Fruit fly (Drosophila melanogaster) whole organism, wandering third instar larva: ENCODE results near the gene Slu7.

ENCODE experiments used
- Abd-B ChIP-seq: fragments of >200 bp; optimal IDR thresholded peaks from 2 replicates; lab custom pipeline; 2017; ENCODE audit warnings: missing biosample characterization, missing genetic modification characterization
- CG32264 ChIP-seq: fragments of 200-800 bp; sonication (Bioruptor generic); optimal IDR thresholded peaks from 2 replicates; lab custom pipeline; 2016; ENCODE audit warnings: missing biosample characterization, missing genetic modification characterization
- CG9705 ChIP-seq: fragments of 200-800 bp; sonication (Bioruptor generic); optimal IDR thresholded peaks from 2 replicates; lab custom pipeline; 2018; ENCODE audit warnings: missing biosample characterization, mild to moderate bottlenecking, missing genetic modification characterization
- CrebA ChIP-seq: fragments of 200-800 bp; sonication (Bioruptor generic); optimal IDR thresholded peaks from 2 replicates; lab custom pipeline; 2016; ENCODE audit warnings: missing biosample characterization, mild to moderate bottlenecking, missing genetic modification characterization, borderline replicate concordance
- Dfd ChIP-seq: fragments of >200 bp; optimal IDR thresholded peaks from 2 replicates; lab custom pipeline; 2017; ENCODE audit warnings: missing biosample characterization, missing genetic modification characterization
- Dif ChIP-seq: fragments of 200-275, 200-300 bp; sonication (Bioruptor generic); optimal IDR thresholded peaks from 2 replicates; lab custom pipeline; 2018; ENCODE audit warnings: missing biosample characterization, missing genetic modification characterization; ENCODE audit not compliant: partially characterized antibody
- GATAd ChIP-seq: sonication (Bioruptor generic); optimal IDR thresholded peaks from 2 replicates; lab custom pipeline; 2016; ENCODE audit warnings: missing biosample characterization, missing genetic modification characterization
- HLH106 ChIP-seq: fragments of 200-800 bp; optimal IDR thresholded peaks from 3 replicates; lab custom pipeline; 2019; ENCODE audit warnings: missing biosample characterization, mild to moderate bottlenecking, missing genetic modification characterization, moderate library complexity
- Hnf4 ChIP-seq: fragments of 200-800 bp; sonication (Bioruptor generic); optimal IDR thresholded peaks from 2 replicates; lab custom pipeline; 2016; ENCODE audit warnings: missing biosample characterization, mild to moderate bottlenecking, missing genetic modification characterization
- Hr78 ChIP-seq: fragments of >200 bp; optimal IDR thresholded peaks from 2 replicates; lab custom pipeline; 2017; ENCODE audit warnings: missing biosample characterization, missing genetic modification characterization
- Hr83 ChIP-seq: fragments of 200-300 bp; sonication (Bioruptor generic); optimal IDR thresholded peaks from 2 replicates; lab custom pipeline; 2016; ENCODE audit warnings: missing biosample characterization, mild to moderate bottlenecking, missing genetic modification characterization, moderate library complexity; ENCODE audit not compliant: poor library complexity, severe bottlenecking
- Jra ChIP-seq: sonication (Bioruptor generic); optimal IDR thresholded peaks from 2 replicates; lab custom pipeline; 2016; ENCODE audit warnings: missing biosample characterization, missing genetic modification characterization
- Myc ChIP-seq: fragments of >200 bp; optimal IDR thresholded peaks from 2 replicates; lab custom pipeline; 2017
- N ChIP-seq: fragments of >200 bp; optimal IDR thresholded peaks from 2 replicates; lab custom pipeline; 2018; ENCODE audit warnings: missing biosample characterization, missing external identifiers, missing genetic modification characterization
- OdsH ChIP-seq: fragments of 200-800 bp; sonication (Bioruptor generic); optimal IDR thresholded peaks from 2 replicates; lab custom pipeline; 2016; ENCODE audit warnings: missing biosample characterization, mild to moderate bottlenecking, missing genetic modification characterization
- Rel ChIP-seq, 2 experiments: fragments of 200-800 bp; sonication (Bioruptor generic) in 1 of 2; optimal IDR thresholded peaks; 2 replicates in 1 of 2; 3 replicates in 1 of 2; lab custom pipeline; 2016 to 2019; ENCODE audit warnings: mild to moderate bottlenecking in 2 of 2, missing biosample characterization in 2 of 2, missing genetic modification characterization in 2 of 2, moderate library complexity in 1 of 2
- Sp1 ChIP-seq: fragments of 200-800 bp; sonication (Bioruptor generic); optimal IDR thresholded peaks from 3 replicates; lab custom pipeline; 2019; ENCODE audit warnings: missing biosample characterization, mild to moderate bottlenecking, missing genetic modification characterization, moderate library complexity
- Vsx2 ChIP-seq: fragments of 200-300, 225-300 bp; sonication (Bioruptor generic); optimal IDR thresholded peaks from 2 replicates; lab custom pipeline; 2018; ENCODE audit warnings: missing biosample characterization, missing genetic modification characterization; ENCODE audit not compliant: partially characterized antibody
- br ChIP-seq: fragments of 200-800 bp; sonication (Bioruptor generic); optimal IDR thresholded peaks from 2 replicates; lab custom pipeline; 2016; ENCODE audit warnings: missing biosample characterization, missing genetic modification characterization
- dl ChIP-seq, 2 experiments: fragments of 175-275, 200-275 bp in 1 of 2; fragments of 200-275 bp in 1 of 2; sonication (Bioruptor generic); optimal IDR thresholded peaks; lab custom pipeline; 2018; ENCODE audit warnings: mild to moderate bottlenecking in 2 of 2, missing biosample characterization in 2 of 2, missing genetic modification characterization in 2 of 2, moderate library complexity in 2 of 2; ENCODE audit not compliant: partially characterized antibody in 2 of 2, insufficient read depth in 1 of 2
- dsf ChIP-seq: sonication (Bioruptor generic); optimal IDR thresholded peaks from 2 replicates; lab custom pipeline; 2016; ENCODE audit warnings: missing biosample characterization, missing genetic modification characterization, borderline replicate concordance
- ey ChIP-seq: fragments of 200-800 bp; sonication (Bioruptor generic); optimal IDR thresholded peaks from 2 replicates; lab custom pipeline; 2016; ENCODE audit warnings: missing biosample characterization, missing genetic modification characterization
- foxo ChIP-seq, 2 experiments: fragments of 200-800 bp; sonication (Bioruptor generic); optimal IDR thresholded peaks; 2 replicates in 1 of 2; 3 replicates in 1 of 2; lab custom pipeline; 2016 to 2017; ENCODE audit warnings: missing biosample characterization in 2 of 2, missing genetic modification characterization in 2 of 2
- fru ChIP-seq: fragments of 200-800 bp; sonication (Bioruptor generic); optimal IDR thresholded peaks from 3 replicates; lab custom pipeline; 2016; ENCODE audit warnings: missing biosample characterization, mild to moderate bottlenecking, missing genetic modification characterization
- h ChIP-seq: fragments of 200-800 bp; sonication (Bioruptor generic); optimal IDR thresholded peaks from 3 replicates; lab custom pipeline; 2016; ENCODE audit warnings: missing biosample characterization, mild to moderate bottlenecking, missing genetic modification characterization
- jim ChIP-seq: fragments of 175-275, 200-325 bp; sonication (Bioruptor generic); optimal IDR thresholded peaks from 2 replicates; lab custom pipeline; 2016; ENCODE audit warnings: missing biosample characterization, mild to moderate bottlenecking, missing genetic modification characterization
- lola ChIP-seq: fragments of >200 bp; optimal IDR thresholded peaks from 2 replicates; lab custom pipeline; 2017; ENCODE audit warnings: missing biosample characterization, missing genetic modification characterization
- psq ChIP-seq: fragments of 200-800 bp; sonication (Bioruptor generic); optimal IDR thresholded peaks from 3 replicates; lab custom pipeline; 2017; ENCODE audit warnings: missing biosample characterization, mild to moderate bottlenecking, missing genetic modification characterization, moderate library complexity
- rgr ChIP-seq: fragments of 200-800 bp; sonication (Bioruptor generic); optimal IDR thresholded peaks from 3 replicates; lab custom pipeline; 2016; ENCODE audit warnings: missing biosample characterization, mild to moderate bottlenecking, missing genetic modification characterization
- sage ChIP-seq: fragments of 200-800 bp; sonication (Bioruptor generic); optimal IDR thresholded peaks from 2 replicates; lab custom pipeline; 2016; ENCODE audit warnings: missing biosample characterization, mild to moderate bottlenecking, missing genetic modification characterization
- sv ChIP-seq: fragments of 200-800 bp; sonication (Bioruptor generic); optimal IDR thresholded peaks from 3 replicates; lab custom pipeline; 2016; ENCODE audit warnings: missing biosample characterization, missing genetic modification characterization
- tai ChIP-seq: sonication (Bioruptor generic); optimal IDR thresholded peaks from 2 replicates; lab custom pipeline; 2016; ENCODE audit warnings: missing biosample characterization, missing genetic modification characterization
- usp ChIP-seq: fragments of >200 bp; optimal IDR thresholded peaks from 2 replicates; lab custom pipeline; 2017; ENCODE audit warnings: missing biosample characterization, missing genetic modification characterization
- woc ChIP-seq: sonication (Bioruptor generic); optimal IDR thresholded peaks from 2 replicates; lab custom pipeline; 2016; ENCODE audit warnings: missing biosample characterization, mild to moderate bottlenecking, missing genetic modification characterization

Gene Slu7

DNA sequence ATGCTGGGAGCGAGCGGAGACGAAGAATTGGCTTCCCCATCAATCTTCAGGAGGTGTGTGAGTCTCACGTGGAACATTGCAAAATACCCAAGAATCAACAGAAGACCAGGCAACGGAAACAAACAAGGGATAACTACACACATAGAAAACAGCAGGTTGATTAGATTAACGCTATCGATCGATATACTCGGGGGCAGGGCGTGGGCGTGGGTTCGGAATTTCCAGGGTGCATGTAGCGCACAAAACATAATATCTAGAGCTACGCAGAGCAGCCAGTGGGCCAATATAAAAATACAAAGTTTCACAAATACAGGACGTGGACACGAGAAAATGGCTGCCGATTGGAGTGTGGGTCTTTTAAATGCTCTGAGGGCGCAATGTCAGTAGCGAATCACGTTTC is 20.5 kb upstream of the Slu7 start:
- TF ChIP-seq N (GFP tag; lab: Kevin White, UChicago) (no peak), CG9705 (no peak), CG32264 (no peak), h (no peak), lola (GFP tag; lab: Kevin White, UChicago) (no peak), OdsH (GFP tag; lab: Kevin White, UChicago) (no peak), dl (GFP tag; optimal IDR thresholded peaks at IDR 0.05; lab: Kevin White, UChicago; ENCODE audit: insufficient read depth in 1 of 2, partially characterized antibody in 2 of 2) (no peak), dsf (GFP tag; lab: Kevin White, UChicago) (no peak), Dif (no peak), Hr83 (GFP tag; lab: Kevin White, UChicago) (no peak), foxo (GFP tag; optimal IDR thresholded peaks at IDR 0.05; lab: Kevin White, UChicago) (no peak), Dfd (GFP tag; lab: Kevin White, UChicago) (no peak), fru (no peak), CrebA (GFP tag; lab: Kevin White, UChicago) (no peak), Jra (GFP tag; lab: Kevin White, UChicago) (no peak), woc (GFP tag; lab: Kevin White, UChicago) (no peak), usp (GFP tag; lab: Kevin White, UChicago) (no peak), Abd-B (GFP tag; lab: Kevin White, UChicago) (no peak)

dm6 chr3R:29055710-29056109 is 16.8 kb upstream of the Slu7 start, which contains the start of gene Sirt7:
TSS of gene Sirt7 (plus strand) at chr3R:29055927.
- TF ChIP-seq psq (no peak), jim (no peak), Rel (GFP tag; optimal IDR thresholded peaks at IDR 0.05; lab: Kevin White, UChicago) (no peak), Rel (tag; optimal IDR thresholded peaks at IDR 0.05; lab: Kevin White, UChicago) (no peak), dl (GFP tag; optimal IDR thresholded peaks at IDR 0.05; lab: Kevin White, UChicago; ENCODE audit: insufficient read depth in 1 of 2, partially characterized antibody in 2 of 2) (no peak), HLH106 (tag; lab: Kevin White, UChicago) (peak; percentile 18), Myc (lab: Kevin White, UChicago) (no peak), Abd-B (GFP tag; lab: Kevin White, UChicago) (no peak), Sp1 (peak; percentile 63), sv (no peak), Vsx2 (GFP tag; lab: Kevin White, UChicago) (peak; percentile 72), foxo (GFP tag; optimal IDR thresholded peaks at IDR 0.05; lab: Kevin White, UChicago) (no peak), tai (GFP tag; lab: Kevin White, UChicago) (no peak), Jra (GFP tag; lab: Kevin White, UChicago) (no peak), Hr83 (GFP tag; lab: Kevin White, UChicago) (no peak)

dm6 chr3R:29054047-29054446 is 15.2 kb upstream of the Slu7 start, which contains the start of gene CG11843:
TSS of gene CG11843 (plus strand) at chr3R:29054347.
- TF ChIP-seq Myc (lab: Kevin White, UChicago) (no peak), sage (GFP tag; lab: Kevin White, UChicago) (no peak), rgr (no peak), jim (no peak), Vsx2 (GFP tag; lab: Kevin White, UChicago) (no peak), dsf (GFP tag; lab: Kevin White, UChicago) (no peak), tai (GFP tag; lab: Kevin White, UChicago) (no peak), br (GFP tag; lab: Kevin White, UChicago) (no peak)

DNA sequence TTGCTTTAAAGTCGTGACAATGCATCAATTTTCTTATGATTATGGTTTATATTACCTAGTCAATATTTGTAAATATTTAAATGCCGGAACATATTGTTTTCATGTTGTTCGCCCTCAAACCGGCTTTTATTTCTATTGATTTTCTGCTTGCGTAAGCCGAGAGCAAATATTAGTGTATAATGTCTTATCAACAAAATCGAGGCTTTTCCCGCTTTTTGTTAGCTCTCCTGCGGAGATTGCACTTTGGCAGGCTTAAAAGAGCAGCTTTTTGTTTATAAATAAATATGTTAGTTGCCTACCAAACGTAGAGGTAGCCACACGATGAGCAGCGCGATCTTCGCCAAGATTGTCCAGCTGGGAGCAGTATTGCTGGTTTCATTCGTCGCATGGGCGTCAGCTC is 13.5 kb upstream of the Slu7 start, which contains the start of gene CG11842:
Gene CG11842, plus strand, starts transcription at position 301 of the 400 bp plus-strand sequence.
- no peak for TF ChIP-seq GATAd (GFP tag; lab: Kevin White, UChicago)
- no peak for TF ChIP-seq Hr78 (GFP tag; lab: Kevin White, UChicago)
- no peak for TF ChIP-seq Rel (GFP tag; optimal IDR thresholded peaks at IDR 0.05; lab: Kevin White, UChicago)
- TF ChIP-seq Rel (tag; optimal IDR thresholded peaks at IDR 0.05; lab: Kevin White, UChicago) = no peak
- no peak for TF ChIP-seq ey
- TF ChIP-seq HLH106 (tag; lab: Kevin White, UChicago) = no peak
- TF ChIP-seq Hnf4 = no peak
- TF ChIP-seq N (GFP tag; lab: Kevin White, UChicago) = no peak
